Worm (Caenorhabditis elegans) whole organism, L4 larva: ENCODE results near the gene fbxb-102.

Experiments
- D1046.2 ChIP-seq: fragments of 200-800 bp; sonication (Bioruptor generic); IDR thresholded peaks from 2 replicates; pipeline ENCODE4 v1.3.6; 2022; ENCODE audit warnings: missing genetic modification characterization, missing compliant biosample characterization
- F26F4.8 ChIP-seq: fragments of 200-800 bp; sonication (Bioruptor generic); conservative IDR thresholded peaks from 2 replicates; pipeline ENCODE4 v1.3.6; 2022; ENCODE audit warnings: missing genetic modification characterization, missing compliant biosample characterization
- T20F7.1 ChIP-seq: fragments of 200-800 bp; sonication (Bioruptor generic); optimal IDR thresholded peaks from 2 replicates; lab custom pipeline; 2018; ENCODE audit warnings: mild to moderate bottlenecking, missing genetic modification characterization, missing compliant biosample characterization
- Y105C5A.15 ChIP-seq: fragments of 200-800 bp; sonication (Bioruptor generic); IDR thresholded peaks from 2 replicates; pipeline ENCODE4 v1.3.6; 2022; ENCODE audit warnings: missing genetic modification characterization, missing compliant biosample characterization
- ZK337.2 ChIP-seq: fragments of 200-800 bp; sonication (Bioruptor generic); IDR thresholded peaks from 2 replicates; pipeline ENCODE4 v1.3.6; 2022; ENCODE audit warnings: missing genetic modification reagents, missing genetic modification characterization, missing compliant biosample characterization
- ZK546.5 ChIP-seq, 2 experiments: sonication (generic microtip); optimal IDR thresholded peaks; 2 replicates each; lab custom pipeline; 2017; ENCODE audit warnings: missing biosample characterization in 2 of 2, missing genetic modification characterization in 2 of 2
- aha-1 ChIP-seq: fragments of 150-350 bp; peaks from one replicate; lab custom pipeline; 2014; ENCODE audit warnings: missing biosample characterization, missing genetic modification characterization
- attf-4 ChIP-seq: sonication (generic microtip); optimal IDR thresholded peaks from 3 replicates; lab custom pipeline; 2017; ENCODE audit warnings: missing biosample characterization, missing genetic modification characterization
- ceh-20 ChIP-seq: fragments of 200-800 bp; sonication (Bioruptor generic); IDR thresholded peaks from 2 replicates; pipeline ENCODE4 v1.3.6; 2022; ENCODE audit warnings: missing genetic modification reagents, missing genetic modification characterization, missing compliant biosample characterization
- daf-19 ChIP-seq: fragments of 200-800 bp; sonication (Bioruptor generic); conservative IDR thresholded peaks from 2 replicates; pipeline ENCODE4 v1.3.6; 2022; ENCODE audit warnings: missing genetic modification characterization, missing compliant biosample characterization
- dmd-6 ChIP-seq: fragments of 200-800 bp; sonication (Bioruptor generic); IDR thresholded peaks from 2 replicates; pipeline ENCODE4 v1.3.6; 2022; ENCODE audit warnings: missing genetic modification reagents, missing genetic modification characterization, missing compliant biosample characterization
- dpl-1 ChIP-seq: fragments of 150-350 bp; optimal IDR thresholded peaks from 2 replicates; lab custom pipeline; 2014; ENCODE audit warnings: missing biosample characterization, missing genetic modification reagents, missing genetic modification characterization
- fkh-10 ChIP-seq: fragments of 150-350 bp; optimal IDR thresholded peaks from 2 replicates; lab custom pipeline; 2014; ENCODE audit warnings: missing biosample characterization, missing genetic modification reagents, missing genetic modification characterization
- lin-1 ChIP-seq: fragments of 200-800 bp; sonication (Bioruptor generic); IDR thresholded peaks from 2 replicates; pipeline ENCODE4 v1.3.6; 2022; ENCODE audit warnings: missing genetic modification reagents, missing genetic modification characterization, missing compliant biosample characterization
- lin-15B ChIP-seq: fragments of 150-350 bp; sonication (generic microtip); optimal IDR thresholded peaks from 3 replicates; lab custom pipeline; 2014; ENCODE audit warnings: missing biosample characterization, missing genetic modification characterization
- lin-29 ChIP-seq: fragments of 200-800 bp; sonication (Bioruptor generic); IDR thresholded peaks from 2 replicates; pipeline ENCODE4 v1.3.6; 2022; ENCODE audit warnings: missing genetic modification reagents, missing genetic modification characterization, missing compliant biosample characterization
- madf-9 ChIP-seq: fragments of 200-800 bp; sonication (Bioruptor generic); conservative IDR thresholded peaks from 2 replicates; pipeline ENCODE4 v1.3.6; 2022; ENCODE audit warnings: missing genetic modification reagents, missing genetic modification characterization, missing compliant biosample characterization
- mdt-29 ChIP-seq: fragments of 200-800 bp; sonication (Bioruptor generic); IDR thresholded peaks from 2 replicates; pipeline ENCODE4 v1.3.6; 2022; ENCODE audit warnings: missing genetic modification reagents, missing genetic modification characterization, missing compliant biosample characterization
- mxl-3 ChIP-seq: fragments of 200-800 bp; sonication (Bioruptor generic); optimal IDR thresholded peaks from 2 replicates; lab custom pipeline; 2018; ENCODE audit warnings: mild to moderate bottlenecking, missing genetic modification characterization, missing compliant biosample characterization
- nhr-111 ChIP-seq: fragments of 200-800 bp; sonication (Bioruptor generic); optimal IDR thresholded peaks from 2 replicates; lab custom pipeline; 2018; ENCODE audit warnings: mild to moderate bottlenecking, missing genetic modification characterization, missing compliant biosample characterization
- pha-4 ChIP-seq, 2 experiments: fragments of 150-350 bp in 1 of 2; fragments of 200-800 bp in 1 of 2; sonication (Bioruptor generic) in 1 of 2; IDR thresholded peaks in 1 of 2; optimal IDR thresholded peaks in 1 of 2; 2 replicates each; pipeline versions ENCODE4 v1.3.6 to Lab custom; 2014 to 2022; ENCODE audit warnings: missing genetic modification characterization in 2 of 2, missing genetic modification reagents in 2 of 2, missing biosample characterization in 1 of 2, missing compliant biosample characterization in 1 of 2
- pqm-1 ChIP-seq: sonication (generic microtip); optimal IDR thresholded peaks from 2 replicates; lab custom pipeline; 2017; ENCODE audit warnings: missing biosample characterization, missing genetic modification characterization
- set-16 ChIP-seq: fragments of 200-800 bp; sonication (Bioruptor generic); IDR thresholded peaks from 2 replicates; pipeline ENCODE4 v1.3.6; 2022; ENCODE audit warnings: missing genetic modification reagents, missing genetic modification characterization, missing compliant biosample characterization
- spr-1 ChIP-seq: sonication (generic microtip); optimal IDR thresholded peaks from 2 replicates; lab custom pipeline; 2016; ENCODE audit warnings: mild to moderate bottlenecking, missing genetic modification characterization, missing compliant biosample characterization
- spr-3 ChIP-seq: fragments of 200-800 bp; sonication (Bioruptor generic); optimal IDR thresholded peaks from 2 replicates; lab custom pipeline; 2018; ENCODE audit warnings: mild to moderate bottlenecking, missing genetic modification characterization, missing compliant biosample characterization
- tra-1 ChIP-seq: fragments of 200-800 bp; sonication (Bioruptor generic); IDR thresholded peaks from 2 replicates; pipeline ENCODE4 v1.3.6; 2022; ENCODE audit warnings: missing genetic modification reagents, missing genetic modification characterization, missing compliant biosample characterization
- unc-62 ChIP-seq, 3 experiments: fragments of 150-350 bp in 1 of 3; sonication (generic microtip); optimal IDR thresholded peaks in 2 of 3; peaks in 1 of 3; 1 replicate in 1 of 3; 2 replicates in 2 of 3; lab custom pipeline; 2014 to 2017; ENCODE audit warnings: missing biosample characterization in 3 of 3, missing genetic modification characterization in 3 of 3, missing genetic modification reagents in 3 of 3, missing genotype in 1 of 3
- zfp-2 ChIP-seq: sonication (generic microtip); optimal IDR thresholded peaks from 2 replicates; lab custom pipeline; 2016; ENCODE audit warnings: mild to moderate bottlenecking, missing genetic modification characterization, missing compliant biosample characterization
- zfp-3 ChIP-seq: fragments of 200-800 bp; sonication (Bioruptor generic); conservative IDR thresholded peaks from 2 replicates; pipeline ENCODE4 v1.3.6; 2022; ENCODE audit warnings: missing genetic modification reagents, missing genetic modification characterization, missing compliant biosample characterization
- zip-11 ChIP-seq: fragments of 200-800 bp; sonication (Bioruptor generic); IDR thresholded peaks from 2 replicates; pipeline ENCODE4 v1.3.6; 2022; ENCODE audit warnings: missing genetic modification characterization, missing compliant biosample characterization

Gene fbxb-102

DNA sequence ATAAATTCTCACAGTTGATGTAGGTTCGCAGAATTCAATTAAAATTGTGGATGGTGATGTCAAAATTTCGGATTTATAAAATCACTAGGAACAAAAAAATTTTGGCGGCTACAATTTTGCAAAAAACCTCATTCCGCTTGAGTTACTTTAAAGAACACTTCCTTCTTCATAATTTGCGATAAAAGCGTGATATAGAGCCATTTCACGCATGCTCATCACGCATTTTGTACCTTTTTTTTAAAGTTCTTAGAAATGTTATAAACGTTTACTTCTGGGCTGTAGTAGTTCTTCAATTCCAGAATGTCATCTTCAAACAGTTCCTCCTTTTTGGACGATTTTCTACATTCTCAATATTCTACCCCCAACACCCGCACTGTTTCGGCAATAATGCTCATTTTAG, 45.2 kb downstream of the fbxb-102 start, which contains the start of gene srx-119:
TSS of gene srx-119 (plus strand) at position 301 of the 400 bp plus-strand sequence.
- TF ChIP-seq unc-62 (GFP tag; optimal IDR thresholded peaks at IDR 0.05 in 1 of 2; lab: Kevin White, UChicago) (no peak), unc-62 (tag; optimal IDR thresholded peaks at IDR 0.05; lab: Kevin White, UChicago) (no peak), pha-4 (GFP tag; IDR thresholded peaks at IDR 0.05; lab: Robert Waterston, UW) (no peak), pha-4 (tag; optimal IDR thresholded peaks at IDR 0.05; lab: Kevin White, UChicago) (no peak), set-16 (GFP tag; lab: Robert Waterston, UW) (no peak), zfp-2 (tag; lab: Kevin White, UChicago) (no peak), spr-3 (GFP tag; lab: Kevin White, UChicago) (no peak), Y105C5A.15 (GFP tag; lab: Robert Waterston, UW) (no peak), D1046.2 (GFP tag; lab: Robert Waterston, UW) (no peak), F26F4.8 (GFP tag; lab: Robert Waterston, UW) (no peak), ceh-20 (GFP tag; lab: Robert Waterston, UW) (no peak), madf-9 (GFP tag; lab: Robert Waterston, UW) (no peak), lin-1 (no peak)

DNA sequence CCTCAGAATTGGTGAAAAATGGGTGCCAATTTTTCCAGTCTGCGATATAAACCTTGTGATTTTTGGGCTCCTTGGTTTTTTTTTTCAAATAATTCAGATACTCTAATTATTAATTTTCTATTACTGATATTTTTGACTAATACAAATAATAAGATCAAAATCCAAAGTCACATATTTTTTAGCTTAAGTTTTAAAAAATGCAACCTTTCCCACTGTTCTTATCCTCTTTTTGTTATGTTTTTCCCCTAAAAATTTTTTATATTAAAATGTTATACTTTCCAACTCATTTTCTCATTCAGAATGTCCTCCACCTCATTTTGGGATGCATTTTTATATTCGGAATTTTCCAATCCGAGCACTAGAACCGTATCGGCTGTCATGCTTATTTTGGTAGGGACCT, 48.2 kb downstream of the fbxb-102 start, which contains the start of gene srx-120:
TSS of gene srx-120 (plus strand) at position 301 of the 400 bp plus-strand sequence.
- TF ChIP-seq lin-29 (GFP tag; lab: Robert Waterston, UW) = no peak
- TF ChIP-seq fkh-10 (GFP tag; lab: Kevin White, UChicago) = no peak
- no peak for TF ChIP-seq daf-19 (GFP tag; lab: Robert Waterston, UW)
- TF ChIP-seq attf-4 (tag; lab: Kevin White, UChicago) = no peak
- TF ChIP-seq mdt-29 = no peak
- no peak for TF ChIP-seq zip-11
- no peak for TF ChIP-seq mxl-3 (GFP tag; lab: Kevin White, UChicago)
- no peak for TF ChIP-seq ZK337.2 (GFP tag; lab: Robert Waterston, UW)
- no peak for TF ChIP-seq dmd-6 (GFP tag; lab: Robert Waterston, UW)
- TF ChIP-seq zfp-3 = no peak
- no peak for TF ChIP-seq ZK546.5 (tag; optimal IDR thresholded peaks at IDR 0.05; lab: Kevin White, UChicago)
- no peak for TF ChIP-seq lin-15B (tag; lab: Kevin White, UChicago)
- TF ChIP-seq T20F7.1 (GFP tag; lab: Kevin White, UChicago) = no peak
- TF ChIP-seq spr-1 (tag; lab: Kevin White, UChicago) = no peak
- no peak for TF ChIP-seq lin-1
- no peak for TF ChIP-seq aha-1
- no peak for TF ChIP-seq pqm-1 (tag; lab: Kevin White, UChicago)
- TF ChIP-seq nhr-111 = no peak
- TF ChIP-seq dpl-1 = no peak
- no peak for TF ChIP-seq tra-1
